Worm (Caenorhabditis elegans): Measurements from ENCODE around the gene arg-1.
"Not testable (repeated sequence)": the region's sequence is repeated elsewhere in the genome, so short reads cannot be mapped to it uniquely, and the experiment has no call there.

DNA sequence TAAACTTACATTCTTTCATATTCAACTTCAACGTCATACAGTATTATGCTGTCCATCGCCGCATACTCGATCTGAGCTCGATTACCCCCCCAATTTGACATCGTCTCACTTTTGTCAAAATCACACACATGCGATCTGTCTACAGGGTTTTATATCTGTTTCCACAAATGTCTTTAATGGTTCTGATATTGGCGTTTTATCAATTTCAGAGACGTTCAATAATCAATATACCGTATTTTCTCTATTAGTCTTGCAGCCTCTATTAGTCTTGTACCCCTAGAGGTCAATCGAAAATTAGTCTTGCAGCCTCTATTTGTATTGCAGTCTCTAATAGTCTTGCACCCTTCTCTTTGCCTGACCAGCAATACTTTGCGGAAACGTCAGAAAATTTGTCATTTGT lies 38.2 kb upstream of the arg-1 start, which contains the start of gene Y75D11A.6:
- TF ChIP-seq tbx-11 (GFP tag; IDR thresholded peaks at IDR 0.05); ets-7 (tag; optimal IDR thresholded peaks at IDR 0.05); hmbx-1 (tag; optimal IDR thresholded peaks at IDR 0.05); ceh-36 (tag; optimal IDR thresholded peaks at IDR 0.05): not testable (repeated sequence)
